Worm (Caenorhabditis elegans) whole organism, midembryonic: ENCODE results near the gene R144.10.

Source experiments
- T22C8.4 ChIP-seq: fragments of 200-800 bp; sonication (Bioruptor generic); IDR thresholded peaks from 2 replicates; pipeline ENCODE4 v1.3.6; 2022; ENCODE audit warnings: missing genetic modification characterization, missing compliant biosample characterization
- cog-1 ChIP-seq: sonication (generic microtip); optimal IDR thresholded peaks from 2 replicates; lab custom pipeline; 2016; ENCODE audit warnings: missing genetic modification characterization, missing compliant biosample characterization
- klf-2 ChIP-seq: fragments of 200-800 bp; sonication (Bioruptor generic); conservative IDR thresholded peaks from 2 replicates; pipeline ENCODE4 v1.3.6; 2022; ENCODE audit warnings: missing genetic modification reagents, missing genetic modification characterization, missing compliant biosample characterization

- TF ChIP-seq T22C8.4 (no peak), klf-2 (GFP tag; lab: Robert Waterston, UW) (no peak), cog-1 (tag; lab: Kevin White, UChicago) (no peak)
Observed at ce11 chrIII:5010723-5011122, 8.6 kb upstream of the R144.10 start.
